Fruit fly (Drosophila melanogaster) whole organism, embryonic: Measurements from ENCODE around the gene RpS25.
A peak's percentile ranks its signal among the peaks of the same experiment; 100 is the strongest.

ENCODE experiments used
- Atf6 ChIP-seq: fragments of 200-800 bp; sonication (Bioruptor generic); IDR thresholded peaks from 2 replicates; pipeline ENCODE4 v1.3.6; 2022; ENCODE audit warnings: missing biosample characterization, missing genetic modification characterization
- CG10147 ChIP-seq: fragments of 200-800 bp; sonication (Bioruptor generic); optimal IDR thresholded peaks from 2 replicates; lab custom pipeline; 2019; ENCODE audit warnings: missing biosample characterization, mild to moderate bottlenecking, missing genetic modification characterization, moderate library complexity
- CG10431 ChIP-seq: fragments of 200-800 bp; sonication (Bioruptor generic); optimal IDR thresholded peaks from 3 replicates; lab custom pipeline; 2018; ENCODE audit warnings: missing biosample characterization, mild to moderate bottlenecking, missing genetic modification characterization
- CG11398 ChIP-seq: fragments of 200-800 bp; sonication (Bioruptor generic); optimal IDR thresholded peaks from 2 replicates; lab custom pipeline; 2016; ENCODE audit warnings: missing biosample characterization, missing genetic modification characterization
- CG11696 ChIP-seq: fragments of 200-800 bp; sonication (Bioruptor generic); IDR thresholded peaks from 2 replicates; pipeline ENCODE4 v1.3.6; 2022; ENCODE audit warnings: missing biosample characterization, missing genetic modification characterization
- CG12236 ChIP-seq: fragments of 200-800 bp; sonication (Bioruptor generic); optimal IDR thresholded peaks from 2 replicates; lab custom pipeline; 2016; ENCODE audit warnings: missing biosample characterization, missing genetic modification characterization
- CG12659 ChIP-seq: fragments of 200-800 bp; sonication (Bioruptor generic); optimal IDR thresholded peaks from 3 replicates; lab custom pipeline; 2017; ENCODE audit warnings: mild to moderate bottlenecking, missing biosample characterization, missing genetic modification reagents, missing genetic modification characterization
- CG13775 ChIP-seq: fragments of 200-800 bp; sonication (Bioruptor generic); optimal IDR thresholded peaks from 3 replicates; lab custom pipeline; 2017; ENCODE audit warnings: missing biosample characterization, mild to moderate bottlenecking, missing genetic modification characterization
- CG14710 ChIP-seq: fragments of 200-800 bp; sonication (Bioruptor generic); optimal IDR thresholded peaks from 3 replicates; lab custom pipeline; 2019; ENCODE audit warnings: missing biosample characterization, mild to moderate bottlenecking, missing genetic modification characterization, moderate library complexity
- CG18619 ChIP-seq: fragments of 200-800 bp; sonication (Bioruptor generic); optimal IDR thresholded peaks from 3 replicates; lab custom pipeline; 2017; ENCODE audit warnings: missing biosample characterization, mild to moderate bottlenecking, missing genetic modification characterization
- CG2678 ChIP-seq: fragments of 200-800 bp; sonication (Bioruptor generic); optimal IDR thresholded peaks from 3 replicates; lab custom pipeline; 2019; ENCODE audit warnings: missing biosample characterization, mild to moderate bottlenecking, missing genetic modification characterization, moderate library complexity
- CG2875 ChIP-seq: fragments of 200-800 bp; sonication (Bioruptor generic); optimal IDR thresholded peaks from 2 replicates; lab custom pipeline; 2017; ENCODE audit warnings: missing biosample characterization, mild to moderate bottlenecking, missing genetic modification characterization, missing genetic modification reagents
- CG31224 ChIP-seq: fragments of 200-800 bp; sonication (Bioruptor generic); IDR thresholded peaks from 2 replicates; pipeline ENCODE4 v1.3.6; 2022; ENCODE audit warnings: missing biosample characterization, missing genetic modification characterization
- CG3163 ChIP-seq: fragments of 200-800 bp; sonication (Bioruptor generic); optimal IDR thresholded peaks from 3 replicates; lab custom pipeline; 2016; ENCODE audit warnings: missing biosample characterization, missing genetic modification characterization
- CG4328 ChIP-seq: fragments of 200-800 bp; sonication (Bioruptor generic); optimal IDR thresholded peaks from 3 replicates; lab custom pipeline; 2017; ENCODE audit warnings: missing biosample characterization, missing genetic modification reagents, missing genetic modification characterization
- CG5245 ChIP-seq: fragments of 200-800 bp; sonication (Bioruptor generic); optimal IDR thresholded peaks from 3 replicates; lab custom pipeline; 2016; ENCODE audit warnings: missing biosample characterization, missing genetic modification characterization
- CG6175 ChIP-seq: fragments of 200-800 bp; sonication (Bioruptor generic); IDR thresholded peaks from 3 replicates; pipeline ENCODE4 v1.3.6; 2022; ENCODE audit warnings: missing biosample characterization, missing genetic modification characterization
- CG8089 ChIP-seq: fragments of 200-800 bp; sonication (Bioruptor generic); optimal IDR thresholded peaks from 3 replicates; lab custom pipeline; 2016; ENCODE audit warnings: missing biosample characterization, missing genetic modification characterization
- CG8281 ChIP-seq: fragments of 200-800 bp; sonication (Bioruptor generic); optimal IDR thresholded peaks from 2 replicates; lab custom pipeline; 2018; ENCODE audit warnings: missing biosample characterization, mild to moderate bottlenecking, missing genetic modification characterization, moderate library complexity
- CG8944 ChIP-seq: fragments of 200-800 bp; sonication (Bioruptor generic); optimal IDR thresholded peaks from 3 replicates; lab custom pipeline; 2016; ENCODE audit warnings: missing biosample characterization, missing genetic modification characterization
- CG9437 ChIP-seq: fragments of 200-800 bp; sonication (Bioruptor generic); optimal IDR thresholded peaks from 2 replicates; lab custom pipeline; 2018; ENCODE audit warnings: missing biosample characterization, mild to moderate bottlenecking, missing genetic modification characterization
- CHES-1-like ChIP-seq: fragments of 200-800 bp; sonication (Bioruptor generic); optimal IDR thresholded peaks from 2 replicates; lab custom pipeline; 2016; ENCODE audit warnings: missing biosample characterization, missing genetic modification characterization
- Dip2 ChIP-seq: fragments of 200-800 bp; sonication (Bioruptor generic); IDR thresholded peaks from 2 replicates; pipeline ENCODE4 v1.3.6; 2022; ENCODE audit warnings: missing biosample characterization, missing genetic modification characterization
- Fer3 ChIP-seq: fragments of 200-800 bp; sonication (Bioruptor generic); optimal IDR thresholded peaks from 2 replicates; lab custom pipeline; 2018; ENCODE audit warnings: missing biosample characterization, mild to moderate bottlenecking, missing genetic modification characterization, moderate library complexity
- Gsc ChIP-seq: fragments of 200-800 bp; sonication (Bioruptor generic); IDR thresholded peaks from 2 replicates; pipeline ENCODE4 v1.3.6; 2022; ENCODE audit warnings: missing biosample characterization, missing genetic modification characterization
- HLHmδ ChIP-seq: fragments of 200-800 bp; sonication (Bioruptor generic); optimal IDR thresholded peaks from 2 replicates; lab custom pipeline; 2018; ENCODE audit warnings: missing biosample characterization, mild to moderate bottlenecking, missing genetic modification characterization, moderate library complexity
- HmgD ChIP-seq: fragments of 200-800 bp; sonication (Bioruptor generic); optimal IDR thresholded peaks from 3 replicates; lab custom pipeline; 2016; ENCODE audit warnings: missing biosample characterization, missing genetic modification characterization
- Hr39 ChIP-seq: fragments of >200 bp; optimal IDR thresholded peaks from 2 replicates; lab custom pipeline; 2017
- Med ChIP-seq: fragments of 200-800 bp; sonication (Bioruptor generic); peaks from one replicate; lab custom pipeline; 2016; ENCODE audit warnings: missing biosample characterization, missing genetic modification characterization, mild to moderate bottlenecking, inconsistent platforms, moderate library complexity
- NFAT ChIP-seq: fragments of 200-800 bp; sonication (Bioruptor generic); IDR thresholded peaks from 2 replicates; pipeline ENCODE4 v1.3.6; 2022; ENCODE audit warnings: missing biosample characterization, missing genetic modification characterization
- Nf-YB ChIP-seq: fragments of 200-800 bp; sonication (Bioruptor generic); optimal IDR thresholded peaks from 3 replicates; lab custom pipeline; 2019; ENCODE audit warnings: missing biosample characterization, mild to moderate bottlenecking, missing genetic modification characterization, moderate library complexity
- Optix ChIP-seq: fragments of 200-800 bp; sonication (Bioruptor generic); IDR thresholded peaks from 3 replicates; pipeline ENCODE4 v1.3.6; 2022; ENCODE audit warnings: missing biosample characterization, missing genetic modification characterization
- Vsx1 ChIP-seq: fragments of 200-800 bp; sonication (Bioruptor generic); optimal IDR thresholded peaks from 2 replicates; lab custom pipeline; 2017; ENCODE audit warnings: missing biosample characterization, mild to moderate bottlenecking, missing genetic modification characterization, missing genetic modification reagents
- bbx ChIP-seq: fragments of 200-800 bp; sonication (Bioruptor generic); IDR thresholded peaks from 2 replicates; pipeline ENCODE4 v1.3.6; 2022; ENCODE audit warnings: missing biosample characterization, missing genetic modification characterization; ENCODE audit not compliant: partially characterized antibody
- br ChIP-seq: fragments of >200 bp; optimal IDR thresholded peaks from 2 replicates; lab custom pipeline; 2017
- chm ChIP-seq: fragments of 200-800 bp; sonication (Bioruptor generic); IDR thresholded peaks from 2 replicates; pipeline ENCODE4 v1.3.6; 2022; ENCODE audit warnings: missing biosample characterization, missing genetic modification characterization
- ci ChIP-seq: fragments of 200-800 bp; sonication (Bioruptor generic); IDR thresholded peaks from 3 replicates; pipeline ENCODE4 v1.3.6; 2022; ENCODE audit warnings: missing biosample characterization, missing genetic modification characterization
- crc ChIP-seq: fragments of 200-800 bp; sonication (Bioruptor generic); optimal IDR thresholded peaks from 2 replicates; lab custom pipeline; 2016; ENCODE audit warnings: missing biosample characterization, missing genetic modification characterization
- eve ChIP-seq, 2 experiments: fragments of >200 bp; optimal IDR thresholded peaks; 2 replicates each; lab custom pipeline; 2017; ENCODE audit warnings: missing biosample characterization in 2 of 2, missing genetic modification characterization in 2 of 2
- hkb ChIP-seq, 2 experiments: fragments of 200-800 bp in 1 of 2; fragments of >200 bp in 1 of 2; sonication (Bioruptor generic) in 1 of 2; IDR thresholded peaks in 1 of 2; optimal IDR thresholded peaks in 1 of 2; 2 replicates each; pipeline versions ENCODE4 v1.3.6 to Lab custom; 2017 to 2022; ENCODE audit warnings: missing biosample characterization in 1 of 2, missing genetic modification characterization in 1 of 2
- kah ChIP-seq: fragments of 200-800 bp; sonication (Bioruptor generic); optimal IDR thresholded peaks from 2 replicates; lab custom pipeline; 2018; ENCODE audit warnings: missing biosample characterization, mild to moderate bottlenecking, missing genetic modification characterization
- ken ChIP-seq: fragments of 200-800 bp; sonication (Bioruptor generic); IDR thresholded peaks from 3 replicates; pipeline ENCODE4 v1.3.6; 2022; ENCODE audit warnings: missing biosample characterization, missing genetic modification characterization
- maf-S ChIP-seq: fragments of 200-800 bp; sonication (Bioruptor generic); optimal IDR thresholded peaks from 2 replicates; lab custom pipeline; 2016; ENCODE audit warnings: missing biosample characterization, missing genetic modification characterization
- p53 ChIP-seq: fragments of 200-800 bp; sonication (Bioruptor generic); optimal IDR thresholded peaks from 2 replicates; lab custom pipeline; 2016; ENCODE audit warnings: missing biosample characterization, missing genetic modification characterization
- row ChIP-seq: fragments of 200-800 bp; sonication (Bioruptor generic); IDR thresholded peaks from 3 replicates; pipeline ENCODE4 v1.3.6; 2022; ENCODE audit warnings: missing biosample characterization, missing genetic modification characterization
- sim ChIP-seq: fragments of 200-800 bp; sonication (Bioruptor generic); IDR thresholded peaks from 2 replicates; pipeline ENCODE4 v1.3.6; 2022; ENCODE audit warnings: missing biosample characterization, missing genetic modification characterization
- slp2 ChIP-seq: fragments of 200-800 bp; sonication (Bioruptor generic); optimal IDR thresholded peaks from 2 replicates; lab custom pipeline; 2016; ENCODE audit warnings: missing biosample characterization, missing genetic modification characterization
- tll ChIP-seq, 2 experiments: fragments of 200-800 bp in 1 of 2; fragments of >200 bp in 1 of 2; sonication (Bioruptor generic) in 1 of 2; optimal IDR thresholded peaks; 2 replicates each; lab custom pipeline; 2017 to 2019; ENCODE audit warnings: missing biosample characterization in 2 of 2, missing genetic modification characterization in 2 of 2, mild to moderate bottlenecking in 1 of 2, moderate library complexity in 1 of 2
- tup ChIP-seq: fragments of 200-800 bp; sonication (Bioruptor generic); optimal IDR thresholded peaks from 2 replicates; lab custom pipeline; 2016; ENCODE audit warnings: missing biosample characterization, mild to moderate bottlenecking, missing genetic modification characterization, moderate library complexity

RpS25 gene

DNA sequence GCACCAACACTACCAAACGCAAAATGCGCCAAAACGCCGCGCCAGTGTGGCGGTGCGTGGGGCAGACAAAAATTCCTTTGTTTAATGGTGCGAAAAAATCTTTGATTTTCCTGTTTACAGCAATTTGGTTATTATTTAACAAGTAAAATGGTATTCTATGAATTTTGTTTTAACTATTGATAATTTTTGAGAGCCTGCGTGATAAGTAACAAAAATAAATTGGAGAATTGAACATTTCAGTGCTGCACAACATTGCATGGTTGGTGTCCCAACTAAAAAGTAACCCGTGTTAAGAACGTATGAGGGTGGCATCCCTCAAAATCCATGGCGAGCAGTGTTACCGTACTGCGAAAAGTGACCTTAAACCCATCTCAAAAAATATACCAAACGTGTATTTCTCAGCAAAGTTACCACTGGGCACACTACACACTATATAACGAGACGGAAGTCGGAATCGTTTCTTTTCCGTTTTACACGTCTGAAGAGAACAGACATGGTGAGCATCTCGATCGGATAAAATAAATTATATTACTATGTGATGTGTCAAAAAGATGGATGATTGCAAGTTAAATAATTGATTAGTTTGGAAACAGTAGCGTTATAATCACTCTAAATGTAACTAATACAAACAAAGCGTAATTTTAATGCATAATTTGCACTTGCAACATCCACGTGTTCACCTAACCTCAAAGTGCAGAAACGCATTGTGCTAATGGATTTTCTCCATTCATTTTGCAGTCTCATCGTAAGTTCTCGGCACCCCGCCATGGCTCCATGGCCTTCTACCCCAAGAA lies 5.5 kb upstream of the RpS25 start, which contains the start of the genes CG6693 and RpL3 (continued):
- TF ChIP-seq tup (GFP tag; lab: Kevin White, UChicago) (no peak), CG8281 (tag; lab: Kevin White, UChicago) (peak; percentile 30), eve (GFP tag; optimal IDR thresholded peaks at IDR 0.05; lab: Kevin White, UChicago) (no peak), CG8089 (peak; percentile 65), Optix (GFP tag; lab: Robert Waterston, UW) (peak; percentile 70), CG4328 (peak; percentile 84), NFAT (GFP tag; lab: Robert Waterston, UW) (peak; percentile 88), kah (GFP tag; lab: Kevin White, UChicago) (peak; percentile 86), CG10147 (GFP tag; lab: Kevin White, UChicago) (peak; percentile 12), CG18619 (GFP tag; lab: Kevin White, UChicago) (peak; percentile 80), CG13775 (GFP tag; lab: Kevin White, UChicago) (peak; percentile 74), CG12659 (peak; percentile 90), p53 (peak; percentile 45), tll (GFP tag; optimal IDR thresholded peaks at IDR 0.05; lab: Kevin White, UChicago) (no peak), Atf6 (GFP tag; lab: Robert Waterston, UW) (peak; percentile 81), CG31224 (GFP tag; lab: Robert Waterston, UW) (peak; percentile 55), CG2678 (tag; lab: Kevin White, UChicago) (peak; percentile 82), row (peak; percentile 36), ci (GFP tag; lab: Robert Waterston, UW) (peak; percentile 95), sim (GFP tag; lab: Robert Waterston, UW) (no peak), Nf-YB (GFP tag; lab: Kevin White, UChicago) (peak; percentile 56), CG2875 (GFP tag; lab: Kevin White, UChicago) (peak; percentile 87), CG8944 (peak; percentile 4), maf-S (GFP tag; lab: Kevin White, UChicago) (no peak), chm (peak; percentile 94), slp2 (GFP tag; lab: Kevin White, UChicago) (peak; percentile 37), hkb (optimal IDR thresholded peaks at IDR 0.05; lab: Kevin White, UChicago) (peak; percentile 93), hkb (GFP tag; IDR thresholded peaks at IDR 0.05; lab: Robert Waterston, UW) (peak; percentile 67), Hr39 (lab: Kevin White, UChicago) (no peak), CG11696 (GFP tag; lab: Robert Waterston, UW) (peak; percentile 72), CG5245 (GFP tag; lab: Kevin White, UChicago) (peak; percentile 38), Gsc (no peak), CG14710 (peak; percentile 91), crc (no peak), CHES-1-like (GFP tag; lab: Kevin White, UChicago) (peak; percentile 55), Med (GFP tag; lab: Kevin White, UChicago) (peak; percentile 98), HLHmδ (GFP tag; lab: Kevin White, UChicago) (peak; percentile 95), CG3163 (GFP tag; lab: Kevin White, UChicago) (peak; percentile 56), CG12236 (GFP tag; lab: Kevin White, UChicago) (peak; percentile 57), bbx (peak; percentile 63; the same call in 1 of the 2 replicates), ken (GFP tag; lab: Robert Waterston, UW) (peak; percentile 58; the same call in 2 of the 3 replicates), CG11398 (GFP tag; lab: Kevin White, UChicago) (peak; percentile 55), Dip2 (GFP tag; lab: Robert Waterston, UW) (no peak), CG9437 (GFP tag; lab: Kevin White, UChicago) (peak; percentile 45), CG10431 (GFP tag; lab: Kevin White, UChicago) (peak; percentile 88), HmgD (GFP tag; lab: Kevin White, UChicago) (peak; percentile 23), CG6175 (GFP tag; lab: Robert Waterston, UW) (peak; percentile 36; the same call in 1 of the 3 replicates), br (no peak), Vsx1 (peak; percentile 77), Fer3 (peak; percentile 88)
